Worm (Caenorhabditis elegans): Measurements from ENCODE around the gene B0273.115.

The B0273.115 gene

ce11 chrIV:5452667-5453066, 38.3 kb downstream of the B0273.115 start, which contains the start of gene Y4C6A.4:
Gene Y4C6A.4 (plus strand): TSS chrIV:5452967.
- no peak for TF ChIP-seq ztf-4 (tag; optimal IDR thresholded peaks at IDR 0.05)
- TF ChIP-seq F16B12.6 (tag; optimal IDR thresholded peaks at IDR 0.05), result no peak
- no peak for TF ChIP-seq nhr-12 (tag; optimal IDR thresholded peaks at IDR 0.05)
- no peak for TF ChIP-seq lin-39 (tag; optimal IDR thresholded peaks at IDR 0.05)
- no peak for TF ChIP-seq mep-1 (tag; optimal IDR thresholded peaks at IDR 0.05)
- TF ChIP-seq ceh-82 (tag; optimal IDR thresholded peaks at IDR 0.05), result no peak
- TF ChIP-seq elt-2 (tag; optimal IDR thresholded peaks at IDR 0.05), result no peak
- TF ChIP-seq tbx-2 (tag; optimal IDR thresholded peaks at IDR 0.05), result no peak
- no peak for TF ChIP-seq fkh-4 (tag; optimal IDR thresholded peaks at IDR 0.05; ENCODE audit: borderline replicate concordance)
- TF ChIP-seq nhr-84 (tag; optimal IDR thresholded peaks at IDR 0.05), result no peak
- TF ChIP-seq lir-3 (tag; optimal IDR thresholded peaks at IDR 0.05; ENCODE audit: poor library complexity), result no peak
- TF ChIP-seq dsc-1 (tag; optimal IDR thresholded peaks at IDR 0.05), result no peak
